Fruit fly (Drosophila melanogaster) S2 (cell line): Measurements from ENCODE around the gene Upf2.

Experiments
- CG8478 ChIP-seq: fragments of >200 bp; optimal IDR thresholded peaks from 2 replicates; lab custom pipeline; 2018
- CTCF ChIP-seq, 2 experiments: fragments of >200 bp; optimal IDR thresholded peaks; 2 replicates each; lab custom pipeline; 2018

- TF ChIP-seq CG8478 (lab: Kevin White, UChicago), result no peak
- TF ChIP-seq CTCF (optimal IDR thresholded peaks at IDR 0.05; lab: Kevin White, UChicago), result no peak
Measured at dm6 chrX:8057837-8058445, 17.3 kb downstream of the Upf2 start.
